Worm (Caenorhabditis elegans) whole organism, L3 larva: ENCODE measurements around the gene mec-1.

Source experiments
- nhr-23 ChIP-seq: fragments of 150-350 bp; optimal IDR thresholded peaks from 2 replicates; lab custom pipeline; 2014; ENCODE audit warnings: missing biosample characterization, missing genetic modification reagents, missing genetic modification characterization
- unc-62 ChIP-seq: fragments of 150-350 bp; sonication (generic microtip); optimal IDR thresholded peaks from 4 replicates; lab custom pipeline; 2014; ENCODE audit warnings: missing biosample characterization, missing genetic modification reagents, missing genetic modification characterization
- zag-1 ChIP-seq: fragments of 150-350 bp; optimal IDR thresholded peaks from 2 replicates; lab custom pipeline; 2014; ENCODE audit warnings: missing biosample characterization, missing genetic modification characterization

- TF ChIP-seq zag-1 (tag; lab: Kevin White, UChicago) (no peak), nhr-23 (no peak), unc-62 (GFP tag; lab: Kevin White, UChicago) (no peak)
Observed at ce11 chrV:6976047-6976446, 19.7 kb downstream of the mec-1 start, which contains the start of gene srx-16.
